Worm (Caenorhabditis elegans) whole organism, mixed stage, embryonic: Measurements from ENCODE around the gene lgc-49.

Experiments used
- drap-1 ChIP-seq: fragments of 200-800 bp; sonication (Bioruptor generic); optimal IDR thresholded peaks from 3 replicates; lab custom pipeline; 2018; ENCODE audit warnings: mild to moderate bottlenecking, missing genetic modification characterization, missing compliant biosample characterization
- elt-1 ChIP-seq: sonication (generic microtip); optimal IDR thresholded peaks from 2 replicates; lab custom pipeline; 2017; ENCODE audit warnings: missing genetic modification characterization, mild to moderate bottlenecking, missing compliant biosample characterization, antibody characterized with exemption, moderate library complexity, borderline replicate concordance; ENCODE audit not compliant: insufficient read depth
- elt-3 ChIP-seq: fragments of 150-350 bp; optimal IDR thresholded peaks from 2 replicates; lab custom pipeline; 2014; ENCODE audit warnings: missing biosample characterization, missing genetic modification characterization
- hlh-1 ChIP-seq: fragments of 150-350 bp; optimal IDR thresholded peaks from 2 replicates; lab custom pipeline; 2014; ENCODE audit warnings: missing biosample characterization, missing genetic modification reagents, missing genetic modification characterization
- nhr-2 ChIP-seq: fragments of 150-350 bp; optimal IDR thresholded peaks from 2 replicates; lab custom pipeline; 2014; ENCODE audit warnings: missing biosample characterization, missing genetic modification characterization
- nhr-237 ChIP-seq: fragments of 150-350 bp; optimal IDR thresholded peaks from 2 replicates; lab custom pipeline; 2014; ENCODE audit warnings: missing biosample characterization, missing genetic modification characterization
- pha-4 ChIP-seq: fragments of 150-350 bp; optimal IDR thresholded peaks from 2 replicates; lab custom pipeline; 2018; ENCODE audit warnings: missing biosample characterization, missing genetic modification reagents, missing genetic modification characterization
- unc-39 ChIP-seq: fragments of 150-350 bp; optimal IDR thresholded peaks from 2 replicates; lab custom pipeline; 2014; ENCODE audit warnings: missing biosample characterization, missing genetic modification characterization
- unc-62 ChIP-seq: fragments of 150-350 bp; optimal IDR thresholded peaks from 2 replicates; lab custom pipeline; 2014; ENCODE audit warnings: missing biosample characterization, missing genetic modification reagents, missing genetic modification characterization

ce11 chrV:11152333-11152732 is 38.8 kb upstream of the lgc-49 start, which contains the start of gene srg-39:
- TF ChIP-seq elt-3 (tag; lab: Kevin White, UChicago) (no peak), hlh-1 (tag; lab: Kevin White, UChicago) (no peak), elt-1 (tag; lab: Kevin White, UChicago) (no peak), unc-62 (GFP tag; lab: Kevin White, UChicago) (no peak), nhr-237 (no peak), drap-1 (no peak), nhr-2 (tag; lab: Kevin White, UChicago) (no peak), pha-4 (tag; lab: Kevin White, UChicago) (no peak), unc-39 (tag; lab: Kevin White, UChicago) (no peak)
